Fruit fly (Drosophila melanogaster) whole organism: ENCODE data around the gene Snx21.
A peak's percentile ranks its signal among the peaks of the same experiment; 100 is the strongest.

Source experiments
- CG8478 ChIP-seq: fragments of >200 bp; optimal IDR thresholded peaks from 2 replicates; lab custom pipeline; 2018; ENCODE audit warnings: inconsistent platforms
- Dll ChIP-seq: fragments of >200 bp; optimal IDR thresholded peaks from 2 replicates; lab custom pipeline; 2017
- EcR ChIP-seq, 2 experiments: fragments of >200 bp; optimal IDR thresholded peaks; 2 replicates each; lab custom pipeline; 2017; ENCODE audit warnings: missing biosample characterization in 2 of 2, missing genetic modification characterization in 2 of 2, missing genetic modification reagents in 2 of 2
- pan ChIP-seq: fragments of >200 bp; optimal IDR thresholded peaks from 2 replicates; lab custom pipeline; 2017
- psq ChIP-seq: fragments of >200 bp; optimal IDR thresholded peaks from 2 replicates; lab custom pipeline; 2017
- usp ChIP-seq: fragments of >200 bp; optimal IDR thresholded peaks from 2 replicates; lab custom pipeline; 2017; ENCODE audit warnings: missing biosample characterization, missing genetic modification characterization, mixed read lengths

Gene Snx21

DNA sequence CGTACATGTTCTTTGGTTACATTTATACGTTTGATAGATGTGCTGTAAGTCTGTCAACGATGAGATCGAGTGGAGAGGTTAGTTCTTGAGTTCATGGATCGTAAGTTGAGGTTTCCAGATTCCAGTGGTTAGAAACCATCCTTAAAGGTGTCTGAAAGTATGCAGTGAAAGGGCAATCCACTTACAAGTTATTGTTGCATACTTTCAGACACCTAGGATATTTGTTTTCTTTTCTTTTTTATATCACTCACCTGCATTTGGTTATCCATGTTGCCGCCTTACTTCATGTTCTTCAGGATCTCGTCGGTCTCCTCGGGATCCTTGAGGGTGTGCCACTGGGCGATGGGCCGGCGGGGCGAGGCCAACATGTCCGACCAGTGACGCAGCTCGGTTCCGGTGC is 17.3 kb upstream of the Snx21 start:
- TF ChIP-seq CG8478 (lab: Kevin White, UChicago) (no peak), psq (lab: Kevin White, UChicago) (no peak), usp (GFP tag; lab: Kevin White, UChicago) (no peak), pan (lab: Kevin White, UChicago) (no peak), EcR (GFP tag; optimal IDR thresholded peaks at IDR 0.05; lab: Kevin White, UChicago) (no peak), Dll (no peak)

- TF ChIP-seq CG8478 (lab: Kevin White, UChicago) (no peak), psq (lab: Kevin White, UChicago) (no peak), Dll (no peak), EcR (GFP tag; optimal IDR thresholded peaks at IDR 0.05; lab: Kevin White, UChicago) (no peak), pan (lab: Kevin White, UChicago) (no peak), usp (GFP tag; lab: Kevin White, UChicago) (no peak)
These were observed 6.2 kb upstream of the Snx21 start, which contains the start of gene CG15399 for dm6 chr2L:2771676-2772075. Gene CG15399 (minus strand): TSS chr2L:2771776.

- TF ChIP-seq pan (lab: Kevin White, UChicago) = no peak
- TF ChIP-seq EcR (GFP tag; optimal IDR thresholded peaks at IDR 0.05; lab: Kevin White, UChicago) = no peak
- TF ChIP-seq Dll = no peak
- no peak for TF ChIP-seq CG8478 (lab: Kevin White, UChicago)
- no peak for TF ChIP-seq usp (GFP tag; lab: Kevin White, UChicago)
- TF ChIP-seq psq (lab: Kevin White, UChicago) = no peak
These were observed 4.2 kb upstream of the Snx21 start, which contains the start of the genes colt and HINT1 for dm6 chr2L:2769476-2770185. Gene colt (minus strand): TSS chr2L:2770069. Gene HINT1 (plus strand): TSS chr2L:2770135.

- TF ChIP-seq usp (GFP tag; lab: Kevin White, UChicago) = no peak
- TF ChIP-seq CG8478 (lab: Kevin White, UChicago) = no peak
- TF ChIP-seq psq (lab: Kevin White, UChicago) = no peak
- no peak for TF ChIP-seq pan (lab: Kevin White, UChicago)
- no peak for TF ChIP-seq EcR (GFP tag; optimal IDR thresholded peaks at IDR 0.05; lab: Kevin White, UChicago)
- TF ChIP-seq Dll = no peak
These were observed 2.2 kb upstream of the Snx21 start, which contains the start of the genes Taf10b and Taf10 for dm6 chr2L:2767627-2768026. Gene Taf10b (minus strand): TSS chr2L:2767845. Gene Taf10 (plus strand): TSS chr2L:2767890.

dm6 chr2L:2760288-2760687 is 5.2 kb downstream of the Snx21 start:
- TF ChIP-seq pan (lab: Kevin White, UChicago) (no peak), Dll (no peak), psq (lab: Kevin White, UChicago) (no peak), EcR (GFP tag; optimal IDR thresholded peaks at IDR 0.05; lab: Kevin White, UChicago) (no peak), usp (GFP tag; lab: Kevin White, UChicago) (no peak), CG8478 (lab: Kevin White, UChicago) (no peak)

DNA sequence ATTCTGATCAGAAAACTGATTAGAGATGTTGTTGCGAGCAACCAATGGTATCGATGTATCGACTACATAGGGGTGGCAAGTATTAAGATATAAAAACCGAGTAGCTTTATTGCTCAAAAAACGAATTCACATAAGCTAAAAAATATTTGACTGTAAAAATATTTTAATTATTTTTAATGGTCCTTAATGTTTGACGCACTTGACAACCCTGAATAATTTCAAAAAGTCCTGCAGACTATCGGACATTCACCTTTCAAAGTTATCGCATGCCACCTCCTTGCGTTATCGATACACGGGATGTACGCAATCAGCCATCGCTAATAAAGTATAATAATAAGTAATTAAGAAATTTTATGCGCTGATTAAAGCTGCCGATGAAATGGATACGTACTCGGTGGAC is 5.8 kb downstream of the Snx21 start, which contains the start of the genes HemK2, Snapin and Tnpo-SR:
TSS of gene HemK2 (minus strand) at position 24 of the 400 bp plus-strand sequence.
TSS of gene Snapin (minus strand) at position 24 of the 400 bp plus-strand sequence.
TSS of gene Tnpo-SR (plus strand) at position 271 of the 400 bp plus-strand sequence.
- TF ChIP-seq CG8478 (lab: Kevin White, UChicago) = no peak
- TF ChIP-seq EcR (GFP tag; optimal IDR thresholded peaks at IDR 0.05; lab: Kevin White, UChicago) = no peak
- TF ChIP-seq psq (lab: Kevin White, UChicago) = no peak
- TF ChIP-seq usp (GFP tag; lab: Kevin White, UChicago) = no peak
- TF ChIP-seq Dll = no peak
- TF ChIP-seq pan (lab: Kevin White, UChicago) = no peak

DNA sequence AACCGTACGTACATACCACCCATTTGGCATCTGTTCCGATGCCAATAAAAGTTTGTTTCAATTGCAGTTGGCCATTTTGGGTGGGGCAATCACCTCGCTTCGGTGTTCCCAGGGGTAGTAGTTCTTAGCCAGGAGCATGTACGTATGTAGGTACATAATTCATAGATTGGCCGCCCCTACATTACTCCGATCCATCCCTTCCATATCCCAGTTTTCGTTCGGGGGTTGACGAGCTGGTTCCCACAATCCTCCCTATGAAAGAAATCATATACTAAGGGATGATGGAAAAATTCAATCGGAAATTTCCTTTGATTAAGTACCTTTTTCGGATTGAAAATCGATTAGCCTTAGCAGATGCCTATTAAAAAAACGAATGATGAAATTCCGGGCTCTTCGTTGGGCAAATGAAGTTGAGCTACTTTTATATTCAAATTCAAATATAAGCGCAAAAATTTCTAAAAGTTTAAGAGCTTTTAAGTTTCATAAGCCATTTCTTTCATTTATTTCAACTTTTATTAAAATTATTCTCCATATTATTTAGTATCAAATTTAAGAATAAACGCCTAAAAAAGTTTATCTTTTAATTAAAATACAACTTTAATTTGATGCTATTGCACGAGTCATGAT is 7.4 kb downstream of the Snx21 start:
- TF ChIP-seq EcR (GFP tag; optimal IDR thresholded peaks at IDR 0.05; lab: Kevin White, UChicago) = no peak

dm6 chr2L:2755323-2755695 is 10.2 kb downstream of the Snx21 start:
- TF ChIP-seq CG8478 (lab: Kevin White, UChicago) (no peak), Dll (peak; percentile 97)

DNA sequence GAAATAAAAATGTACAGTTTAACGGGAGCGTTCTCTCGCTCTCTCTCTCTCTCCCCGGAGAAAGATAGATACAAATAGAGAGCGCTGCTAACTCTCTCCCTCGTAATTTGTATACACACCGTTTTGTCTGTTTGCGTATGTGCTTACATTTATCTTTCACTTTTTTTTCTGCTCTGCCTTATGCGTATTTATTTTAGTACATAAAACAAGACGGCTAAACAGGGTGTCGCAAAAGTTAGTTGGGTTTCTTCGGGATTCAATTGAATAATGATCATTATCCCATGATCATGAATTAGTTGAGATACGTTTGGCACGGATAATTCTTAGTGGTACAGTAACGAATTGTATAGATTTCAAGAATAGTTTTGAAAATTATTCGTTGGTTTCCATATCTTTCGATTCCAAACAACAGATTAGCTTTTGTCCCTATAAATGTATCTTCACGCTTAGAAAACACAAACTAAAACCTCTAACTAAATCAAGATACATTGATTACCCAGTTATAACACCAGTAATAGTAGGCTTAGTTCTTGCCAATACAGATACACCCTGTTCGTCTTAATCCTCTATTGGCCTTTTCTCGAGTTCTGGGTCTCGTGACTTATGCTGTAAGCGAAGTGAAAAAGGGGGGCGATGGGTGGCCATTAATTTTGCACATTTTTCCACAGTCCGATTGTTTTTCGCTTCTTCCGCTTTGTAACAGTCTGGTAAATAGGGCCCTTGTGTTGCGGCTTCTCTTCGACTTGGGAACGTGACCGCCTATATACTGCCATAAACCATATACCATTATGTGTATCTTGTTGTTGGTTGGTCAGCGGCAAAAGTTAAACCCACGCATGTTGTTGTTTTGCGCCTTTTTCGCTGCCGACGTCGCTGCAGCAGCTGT is 10.8 kb downstream of the Snx21 start:
- TF ChIP-seq EcR (GFP tag; optimal IDR thresholded peaks at IDR 0.05; lab: Kevin White, UChicago) (no peak), psq (lab: Kevin White, UChicago) (no peak), Dll (no peak), pan (lab: Kevin White, UChicago) (no peak), usp (GFP tag; lab: Kevin White, UChicago) (no peak), CG8478 (lab: Kevin White, UChicago) (no peak)

DNA sequence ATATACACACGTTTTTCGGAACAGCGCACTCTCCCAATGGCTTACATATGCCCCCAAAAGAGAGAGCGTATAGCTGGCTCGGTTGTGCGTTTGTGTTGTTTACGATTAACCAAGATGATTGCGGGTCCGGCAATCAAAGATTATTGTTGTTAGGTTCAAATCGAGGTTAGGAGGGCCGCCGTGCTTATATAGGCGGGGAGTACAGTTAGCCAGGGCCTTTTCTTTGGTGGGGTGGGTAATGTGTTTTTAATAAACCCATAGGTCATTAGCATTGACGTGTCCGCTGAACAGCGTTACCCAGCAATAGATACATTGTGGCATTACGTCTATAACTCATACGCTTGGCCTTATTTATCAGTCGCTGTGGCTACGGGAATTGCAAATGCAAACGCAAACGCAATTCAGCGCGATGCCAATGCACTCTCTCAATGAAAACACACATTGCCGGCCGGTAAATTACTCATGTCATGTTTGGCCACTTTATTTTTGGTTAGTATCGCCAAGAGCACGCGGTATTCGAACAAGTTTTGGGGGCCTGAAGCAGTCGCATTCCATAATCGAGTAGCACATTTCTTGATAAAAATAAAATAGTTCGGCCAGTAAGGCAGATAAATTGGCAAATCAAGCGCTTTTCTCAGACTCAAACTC is 11.6 kb downstream of the Snx21 start:
- TF ChIP-seq CG8478 (lab: Kevin White, UChicago) (no peak), EcR (GFP tag; optimal IDR thresholded peaks at IDR 0.05; lab: Kevin White, UChicago) (peak in 1 of 2 experiments; percentile 67), psq (lab: Kevin White, UChicago) (no peak)
